Worm (Caenorhabditis elegans) whole organism, midembryonic: ENCODE measurements around the gene acd-4.

ENCODE experiments used
- T22C8.4 ChIP-seq: fragments of 200-800 bp; sonication (Bioruptor generic); IDR thresholded peaks from 2 replicates; pipeline ENCODE4 v1.3.6; 2022; ENCODE audit warnings: missing genetic modification characterization, missing compliant biosample characterization
- cog-1 ChIP-seq: sonication (generic microtip); optimal IDR thresholded peaks from 2 replicates; lab custom pipeline; 2016; ENCODE audit warnings: missing genetic modification characterization, missing compliant biosample characterization
- flt-1 ChIP-seq: fragments of 200-800 bp; sonication (Bioruptor generic); IDR thresholded peaks from 2 replicates; pipeline ENCODE4 v1.3.6; 2022; ENCODE audit warnings: missing genetic modification characterization, missing compliant biosample characterization
- med-1 ChIP-seq: sonication (generic microtip); optimal IDR thresholded peaks from 2 replicates; lab custom pipeline; 2017; ENCODE audit warnings: missing genetic modification characterization, mild to moderate bottlenecking, missing compliant biosample characterization, antibody characterized with exemption, missing genetic modification reagents; ENCODE audit not compliant: insufficient read depth
- ref-1 ChIP-seq: fragments of 200-800 bp; sonication (Bioruptor generic); conservative IDR thresholded peaks from 2 replicates; pipeline ENCODE4 v1.3.6; 2022; ENCODE audit warnings: missing genetic modification reagents, missing genetic modification characterization, missing compliant biosample characterization
- tab-1 ChIP-seq: fragments of 200-800 bp; sonication (Bioruptor generic); IDR thresholded peaks from 2 replicates; pipeline ENCODE4 v1.3.6; 2022; ENCODE audit warnings: missing genetic modification characterization, missing compliant biosample characterization
- ztf-23 ChIP-seq: fragments of 200-800 bp; sonication (Bioruptor generic); IDR thresholded peaks from 2 replicates; pipeline ENCODE4 v1.3.6; 2022; ENCODE audit warnings: missing genetic modification reagents, missing genetic modification characterization, missing compliant biosample characterization
- ztf-29 ChIP-seq: fragments of 200-800 bp; sonication (Bioruptor generic); IDR thresholded peaks from 2 replicates; pipeline ENCODE4 v1.3.6; 2022; ENCODE audit warnings: missing genetic modification reagents, missing genetic modification characterization, missing compliant biosample characterization

DNA sequence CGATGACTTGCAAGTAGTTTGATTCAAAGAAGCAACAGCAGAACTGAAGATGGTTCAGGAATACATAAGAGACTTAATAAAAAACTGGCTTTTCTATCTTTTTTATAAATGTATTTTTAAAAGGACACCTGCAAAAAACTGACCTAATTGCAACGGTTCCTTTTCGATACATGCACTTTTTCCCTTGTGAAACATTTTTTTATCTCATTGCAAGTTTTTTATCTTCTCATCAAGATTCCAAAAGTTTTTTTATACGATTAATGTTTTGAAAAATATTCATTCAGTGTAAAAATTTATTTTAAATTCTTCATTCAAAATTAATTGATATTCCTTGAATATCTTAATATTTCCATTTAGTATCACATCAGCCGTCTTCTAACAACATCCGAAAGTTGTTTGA lies 2.4 kb upstream of the acd-4 start, which contains the start of gene oac-29:
- TF ChIP-seq cog-1 (tag; lab: Kevin White, UChicago) (no peak), flt-1 (no peak), ztf-29 (no peak), T22C8.4 (GFP tag; lab: Robert Waterston, UW) (no peak), med-1 (GFP tag; lab: Kevin White, UChicago) (no peak), tab-1 (GFP tag; lab: Robert Waterston, UW) (no peak), ztf-23 (GFP tag; lab: Robert Waterston, UW) (no peak), ref-1 (no peak)
